Fruit fly (Drosophila melanogaster): ENCODE results near the gene LysE.
A peak's percentile ranks its signal among the peaks of the same experiment; 100 is the strongest.

Gene LysE

DNA sequence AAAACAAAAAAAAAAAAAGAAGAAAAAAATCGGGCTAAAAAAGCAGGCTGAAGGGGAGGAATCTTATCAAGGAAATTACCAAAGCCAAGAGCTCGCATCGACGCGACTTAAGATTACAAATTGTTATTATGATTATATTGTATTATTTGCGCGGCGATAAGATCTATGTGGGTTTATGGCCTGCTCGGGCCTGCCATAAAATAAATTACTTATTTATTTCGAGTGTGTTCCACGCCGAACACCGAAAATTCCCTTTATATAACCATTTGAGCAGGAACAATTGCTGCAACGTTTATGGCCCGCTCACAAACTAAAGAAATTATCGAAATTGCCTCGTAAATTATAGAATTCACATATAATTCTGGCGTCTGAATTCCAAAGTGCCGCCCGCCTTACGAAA, 43.0 kb upstream of the LysE start (continued):
- TF ChIP-seq CG7928 (GFP tag; optimal IDR thresholded peaks at IDR 0.05) (no peak), CG2712 (tag; optimal IDR thresholded peaks at IDR 0.05) (peak; percentile 20), zf30C (GFP tag; optimal IDR thresholded peaks at IDR 0.05) (no peak), en (GFP tag; optimal IDR thresholded peaks at IDR 0.05) (no peak), CG5180 (GFP tag; optimal IDR thresholded peaks at IDR 0.05) (peak; percentile 0), dmrt99B (tag; optimal IDR thresholded peaks at IDR 0.05) (peak; percentile 19), Gug (GFP tag; IDR thresholded peaks at IDR 0.05) (no peak), Deaf1 (tag; optimal IDR thresholded peaks at IDR 0.05) (no peak), sc (optimal IDR thresholded peaks at IDR 0.05) (no peak), sc (GFP tag; optimal IDR thresholded peaks at IDR 0.05) (no peak), Lhr (GFP tag; optimal IDR thresholded peaks at IDR 0.05) (no peak), Side (GFP tag; optimal IDR thresholded peaks at IDR 0.05) (no peak), CG2875 (GFP tag; optimal IDR thresholded peaks at IDR 0.05) (no peak), pho (GFP tag; optimal IDR thresholded peaks at IDR 0.05) (no peak), ken (GFP tag; IDR thresholded peaks at IDR 0.05) (no peak), CG12071 (GFP tag; optimal IDR thresholded peaks at IDR 0.05) (peak; percentile 34), dan (GFP tag; IDR thresholded peaks at IDR 0.05) (no peak), Trl (optimal IDR thresholded peaks at IDR 0.05) (no peak), Trl (GFP tag; optimal IDR thresholded peaks at IDR 0.05) (no peak), sr (GFP tag; IDR thresholded peaks at IDR 0.05) (no peak), CG4854 (GFP tag; optimal IDR thresholded peaks at IDR 0.05) (no peak), CG14441 (GFP tag; IDR thresholded peaks at IDR 0.05) (peak; percentile 41), Hr39 (optimal IDR thresholded peaks at IDR 0.05) (no peak), bcd (GFP tag; optimal IDR thresholded peaks at IDR 0.05) (no peak), CG7372 (GFP tag; IDR thresholded peaks at IDR 0.05) (no peak), wek (GFP tag; optimal IDR thresholded peaks at IDR 0.05) (no peak), sd (tag; optimal IDR thresholded peaks at IDR 0.05) (peak; percentile 1), danr (GFP tag; IDR thresholded peaks at IDR 0.05) (no peak), Hmr (GFP tag; optimal IDR thresholded peaks at IDR 0.05) (peak; percentile 32), Abd-B (GFP tag; optimal IDR thresholded peaks at IDR 0.05) (no peak), CG15011 (GFP tag; optimal IDR thresholded peaks at IDR 0.05) (no peak), CrebB (tag; optimal IDR thresholded peaks at IDR 0.05) (peak; percentile 5), unpg (GFP tag; optimal IDR thresholded peaks at IDR 0.05) (peak; percentile 51), CG3995 (GFP tag; optimal IDR thresholded peaks at IDR 0.05) (no peak), Eip74EF (GFP tag; optimal IDR thresholded peaks at IDR 0.05) (no peak), CG3163 (GFP tag; optimal IDR thresholded peaks at IDR 0.05) (no peak), NC2α (GFP tag; optimal IDR thresholded peaks at IDR 0.05) (no peak), Nf-YB (GFP tag; optimal IDR thresholded peaks at IDR 0.05) (peak; percentile 6), Med (GFP tag) (peak; percentile 38), CG14710 (tag; optimal IDR thresholded peaks at IDR 0.05) (no peak), CG4360 (GFP tag; IDR thresholded peaks at IDR 0.05) (no peak), CG18619 (GFP tag; optimal IDR thresholded peaks at IDR 0.05) (no peak), CG16863 (GFP tag; optimal IDR thresholded peaks at IDR 0.05) (no peak), Chrac-16 (GFP tag; optimal IDR thresholded peaks at IDR 0.05) (no peak), CG17568 (GFP tag; optimal IDR thresholded peaks at IDR 0.05) (peak; percentile 33), CG6791 (GFP tag; IDR thresholded peaks at IDR 0.05; ENCODE audit: partially characterized antibody) (no peak), Hr51 (GFP tag; optimal IDR thresholded peaks at IDR 0.05) (peak in 1 of 2 experiments; percentile 47), Tbp (GFP tag; optimal IDR thresholded peaks at IDR 0.05) (no peak), CG3726 (GFP tag; IDR thresholded peaks at IDR 0.05) (no peak), cwo (GFP tag; optimal IDR thresholded peaks at IDR 0.05) (peak; percentile 30), unc-4 (GFP tag; IDR thresholded peaks at IDR 0.05; ENCODE audit: partially characterized antibody) (no peak), CG11723 (GFP tag; optimal IDR thresholded peaks at IDR 0.05) (no peak)
